Fruit fly (Drosophila melanogaster): ENCODE measurements around the gene Ant2.

Ant2 gene

DNA sequence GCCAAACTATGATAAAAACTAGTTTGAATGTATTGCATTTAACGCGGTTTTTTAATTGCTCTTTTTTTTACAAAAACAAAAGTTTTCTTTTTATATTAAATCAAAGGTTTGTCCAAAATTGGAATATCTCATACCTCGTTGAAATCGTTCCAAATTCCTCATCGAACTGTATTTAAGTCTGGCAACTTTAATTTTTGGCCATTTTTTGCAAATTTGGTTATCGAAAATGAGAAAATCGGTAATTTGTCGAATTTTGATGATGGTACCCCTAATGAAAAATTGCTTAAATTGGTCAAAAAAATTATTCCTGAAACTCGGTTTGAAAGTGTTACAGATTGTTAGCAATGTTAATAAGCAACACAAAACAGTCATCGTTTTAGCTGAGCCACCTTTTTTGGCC lies 645 bp upstream of the Ant2 start:
- TF ChIP-seq CG12768 (GFP tag; optimal IDR thresholded peaks at IDR 0.05) (no peak), kay (GFP tag; ENCODE audit: borderline replicate concordance) (peak; percentile 72)

- TF ChIP-seq kay (GFP tag; ENCODE audit: borderline replicate concordance) (peak; percentile 89), CG7101 (tag; optimal IDR thresholded peaks at IDR 0.05) (peak; percentile 54), CG11617 (GFP tag; optimal IDR thresholded peaks at IDR 0.05) (no peak), cic (GFP tag; optimal IDR thresholded peaks at IDR 0.05) (peak; percentile 83), Mnt (GFP tag; optimal IDR thresholded peaks at IDR 0.05) (peak; percentile 100)
Measured at dm6 chrX:10785920-10786361, 766 bp downstream of the Ant2 start.

- TF ChIP-seq bab1 (GFP tag; optimal IDR thresholded peaks at IDR 0.05) (no peak), CG14711 (tag; optimal IDR thresholded peaks at IDR 0.05) (peak; percentile 39), ovo (GFP tag; optimal IDR thresholded peaks at IDR 0.05) (peak; percentile 92), toe (GFP tag; optimal IDR thresholded peaks at IDR 0.05) (peak; percentile 7), CG5204 (GFP tag; optimal IDR thresholded peaks at IDR 0.05) (no peak), CG11617 (GFP tag; optimal IDR thresholded peaks at IDR 0.05) (peak; percentile 55), CG1620 (GFP tag; optimal IDR thresholded peaks at IDR 0.05) (no peak), Clk (GFP tag; optimal IDR thresholded peaks at IDR 0.05) (no peak), tj (GFP tag; optimal IDR thresholded peaks at IDR 0.05) (peak; percentile 99), pad (GFP tag; optimal IDR thresholded peaks at IDR 0.05) (peak; percentile 75), CG7101 (tag; optimal IDR thresholded peaks at IDR 0.05) (peak; percentile 9)
Measured at dm6 chrX:10784812-10785638, 1.7 kb downstream of the Ant2 start.

- peak; percentile 64 for TF ChIP-seq ovo (GFP tag; optimal IDR thresholded peaks at IDR 0.05)
- no peak for TF ChIP-seq toe (GFP tag; optimal IDR thresholded peaks at IDR 0.05)
- no peak for TF ChIP-seq CG14711 (tag; optimal IDR thresholded peaks at IDR 0.05)
- TF ChIP-seq tj (GFP tag; optimal IDR thresholded peaks at IDR 0.05): peak; percentile 97
- peak; percentile 63 for TF ChIP-seq cic (GFP tag; optimal IDR thresholded peaks at IDR 0.05)
- TF ChIP-seq Mnt (GFP tag; optimal IDR thresholded peaks at IDR 0.05): peak; percentile 85
Measured at dm6 chrX:10784330-10784778, 2.4 kb downstream of the Ant2 start.

- no peak for TF ChIP-seq bab1 (GFP tag; optimal IDR thresholded peaks at IDR 0.05)
- TF ChIP-seq kay (GFP tag; ENCODE audit: borderline replicate concordance): peak; percentile 81
- TF ChIP-seq CG12768 (GFP tag; optimal IDR thresholded peaks at IDR 0.05): no peak
- TF ChIP-seq Mnt (GFP tag; optimal IDR thresholded peaks at IDR 0.05): no peak
- no peak for TF ChIP-seq Crg-1 (GFP tag; optimal IDR thresholded peaks at IDR 0.05)
- TF ChIP-seq CG5204 (GFP tag; optimal IDR thresholded peaks at IDR 0.05): no peak
- no peak for TF ChIP-seq Clk (GFP tag; optimal IDR thresholded peaks at IDR 0.05)
- no peak for TF ChIP-seq pad (GFP tag; optimal IDR thresholded peaks at IDR 0.05)
- no peak for TF ChIP-seq CG7045 (GFP tag; optimal IDR thresholded peaks at IDR 0.05)
- TF ChIP-seq CG33017 (tag; optimal IDR thresholded peaks at IDR 0.05): no peak
- TF ChIP-seq CG14711 (tag; optimal IDR thresholded peaks at IDR 0.05): no peak
- no peak for TF ChIP-seq CG1620 (GFP tag; optimal IDR thresholded peaks at IDR 0.05)
- TF ChIP-seq CG7101 (tag; optimal IDR thresholded peaks at IDR 0.05): no peak
- TF ChIP-seq ovo (GFP tag; optimal IDR thresholded peaks at IDR 0.05): no peak
- TF ChIP-seq cnc (optimal IDR thresholded peaks at IDR 0.05): no peak
- TF ChIP-seq cic (GFP tag; optimal IDR thresholded peaks at IDR 0.05): peak; percentile 12
Measured at dm6 chrX:10783374-10784064, 3.2 kb downstream of the Ant2 start.

DNA sequence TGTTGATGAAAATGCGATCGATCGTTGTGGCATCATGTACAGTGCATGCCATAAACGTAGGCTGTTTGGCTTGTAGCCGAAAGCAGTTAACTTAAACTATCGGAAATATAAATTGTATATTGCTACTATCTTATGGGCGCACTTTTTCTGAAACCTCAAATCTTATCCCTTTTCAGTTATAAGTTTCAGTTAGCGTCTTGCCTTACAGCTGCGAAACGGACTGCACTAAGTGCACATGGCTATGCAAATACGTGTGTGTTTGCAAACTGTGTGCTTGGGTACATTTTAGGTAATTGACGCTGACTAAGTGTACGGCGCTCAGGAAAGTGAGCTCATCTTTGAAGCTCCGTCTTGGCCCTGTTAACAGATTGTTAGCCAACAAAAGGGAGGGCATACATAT lies 11.0 kb downstream of the Ant2 start:
- TF ChIP-seq CG14711 (tag; optimal IDR thresholded peaks at IDR 0.05) (peak; percentile 72), kay (GFP tag; ENCODE audit: borderline replicate concordance) (peak; percentile 1), ovo (GFP tag; optimal IDR thresholded peaks at IDR 0.05) (peak; percentile 63), CG11617 (GFP tag; optimal IDR thresholded peaks at IDR 0.05) (peak; percentile 71), CG12768 (GFP tag; optimal IDR thresholded peaks at IDR 0.05) (peak; percentile 40), bab1 (GFP tag; optimal IDR thresholded peaks at IDR 0.05) (peak; percentile 84), Mnt (GFP tag; optimal IDR thresholded peaks at IDR 0.05) (peak; percentile 66), cnc (optimal IDR thresholded peaks at IDR 0.05) (no peak), tj (GFP tag; optimal IDR thresholded peaks at IDR 0.05) (peak; percentile 39), Hr96 (GFP tag; optimal IDR thresholded peaks at IDR 0.05) (no peak), CG5204 (GFP tag; optimal IDR thresholded peaks at IDR 0.05) (peak; percentile 50), cic (GFP tag; optimal IDR thresholded peaks at IDR 0.05) (peak; percentile 20), CG7045 (GFP tag; optimal IDR thresholded peaks at IDR 0.05) (peak; percentile 56), CG1620 (GFP tag; optimal IDR thresholded peaks at IDR 0.05) (peak; percentile 84), Crg-1 (GFP tag; optimal IDR thresholded peaks at IDR 0.05) (peak; percentile 75), CG7101 (tag; optimal IDR thresholded peaks at IDR 0.05) (peak; percentile 80), pad (GFP tag; optimal IDR thresholded peaks at IDR 0.05) (peak; percentile 60), Clk (GFP tag; optimal IDR thresholded peaks at IDR 0.05) (no peak), CG33017 (tag; optimal IDR thresholded peaks at IDR 0.05) (peak; percentile 65), toe (GFP tag; optimal IDR thresholded peaks at IDR 0.05) (peak; percentile 23)
